Worm (Caenorhabditis elegans) whole organism, midembryonic: ENCODE measurements around the gene F21C10.3.

Experiments used
- T22C8.4 ChIP-seq: fragments of 200-800 bp; sonication (Bioruptor generic); IDR thresholded peaks from 2 replicates; pipeline ENCODE4 v1.3.6; 2022; ENCODE audit warnings: missing genetic modification characterization, missing compliant biosample characterization
- cog-1 ChIP-seq: sonication (generic microtip); optimal IDR thresholded peaks from 2 replicates; lab custom pipeline; 2016; ENCODE audit warnings: missing genetic modification characterization, missing compliant biosample characterization
- flt-1 ChIP-seq: fragments of 200-800 bp; sonication (Bioruptor generic); IDR thresholded peaks from 2 replicates; pipeline ENCODE4 v1.3.6; 2022; ENCODE audit warnings: missing genetic modification characterization, missing compliant biosample characterization
- klf-2 ChIP-seq: fragments of 200-800 bp; sonication (Bioruptor generic); conservative IDR thresholded peaks from 2 replicates; pipeline ENCODE4 v1.3.6; 2022; ENCODE audit warnings: missing genetic modification reagents, missing genetic modification characterization, missing compliant biosample characterization
- med-1 ChIP-seq: sonication (generic microtip); optimal IDR thresholded peaks from 2 replicates; lab custom pipeline; 2017; ENCODE audit warnings: missing genetic modification characterization, mild to moderate bottlenecking, missing compliant biosample characterization, antibody characterized with exemption, missing genetic modification reagents; ENCODE audit not compliant: insufficient read depth
- ref-1 ChIP-seq: fragments of 200-800 bp; sonication (Bioruptor generic); conservative IDR thresholded peaks from 2 replicates; pipeline ENCODE4 v1.3.6; 2022; ENCODE audit warnings: missing genetic modification reagents, missing genetic modification characterization, missing compliant biosample characterization
- tab-1 ChIP-seq: fragments of 200-800 bp; sonication (Bioruptor generic); IDR thresholded peaks from 2 replicates; pipeline ENCODE4 v1.3.6; 2022; ENCODE audit warnings: missing genetic modification characterization, missing compliant biosample characterization
- ztf-23 ChIP-seq: fragments of 200-800 bp; sonication (Bioruptor generic); IDR thresholded peaks from 2 replicates; pipeline ENCODE4 v1.3.6; 2022; ENCODE audit warnings: missing genetic modification reagents, missing genetic modification characterization, missing compliant biosample characterization
- ztf-29 ChIP-seq: fragments of 200-800 bp; sonication (Bioruptor generic); IDR thresholded peaks from 2 replicates; pipeline ENCODE4 v1.3.6; 2022; ENCODE audit warnings: missing genetic modification reagents, missing genetic modification characterization, missing compliant biosample characterization

F21C10.3 gene

ce11 chrV:9166306-9166705 lies 38.4 kb downstream of the F21C10.3 start:
- TF ChIP-seq T22C8.4 (GFP tag; lab: Robert Waterston, UW) = no peak

- no peak for TF ChIP-seq ztf-23 (GFP tag; lab: Robert Waterston, UW)
- no peak for TF ChIP-seq ztf-29 (GFP tag; lab: Robert Waterston, UW)
- TF ChIP-seq tab-1 (GFP tag; lab: Robert Waterston, UW) = no peak
- TF ChIP-seq klf-2 = no peak
- no peak for TF ChIP-seq cog-1
- TF ChIP-seq T22C8.4 (GFP tag; lab: Robert Waterston, UW) = no peak
- TF ChIP-seq med-1 (GFP tag; lab: Kevin White, UChicago) = no peak
- no peak for TF ChIP-seq ref-1 (GFP tag; lab: Robert Waterston, UW)
- TF ChIP-seq flt-1 (GFP tag; lab: Robert Waterston, UW) = no peak
Measured at ce11 chrV:9168089-9168488, 40.2 kb downstream of the F21C10.3 start, which contains the start of gene B0222.11. B0222.11 (minus strand) TSS chrV:9168189.

ce11 chrV:9172989-9173388 lies 45.1 kb downstream of the F21C10.3 start, which contains the start of gene gad-3:
gad-3 (minus strand) TSS chrV:9173005.
- TF ChIP-seq tab-1 (GFP tag; lab: Robert Waterston, UW) (no peak), ztf-23 (GFP tag; lab: Robert Waterston, UW) (no peak), flt-1 (GFP tag; lab: Robert Waterston, UW) (no peak), cog-1 (no peak), ref-1 (GFP tag; lab: Robert Waterston, UW) (no peak)

ce11 chrV:9173789-9174188 lies 45.9 kb downstream of the F21C10.3 start, which contains the start of gene pqn-16:
pqn-16 (plus strand) TSS chrV:9174089.
- TF ChIP-seq med-1 (GFP tag; lab: Kevin White, UChicago) = no peak
- TF ChIP-seq cog-1 = no peak
- no peak for TF ChIP-seq ref-1 (GFP tag; lab: Robert Waterston, UW)
- no peak for TF ChIP-seq klf-2
- no peak for TF ChIP-seq tab-1 (GFP tag; lab: Robert Waterston, UW)
- TF ChIP-seq flt-1 (GFP tag; lab: Robert Waterston, UW) = no peak
- no peak for TF ChIP-seq T22C8.4 (GFP tag; lab: Robert Waterston, UW)
- no peak for TF ChIP-seq ztf-29 (GFP tag; lab: Robert Waterston, UW)
- no peak for TF ChIP-seq ztf-23 (GFP tag; lab: Robert Waterston, UW)

- peak; percentile 6 for TF ChIP-seq med-1 (GFP tag; lab: Kevin White, UChicago)
- peak; percentile 68 for TF ChIP-seq cog-1
- no peak for TF ChIP-seq klf-2
- peak; percentile 78 for TF ChIP-seq T22C8.4 (GFP tag; lab: Robert Waterston, UW)
- peak; percentile 72; the same call in 1 of the 2 replicates for TF ChIP-seq ztf-23 (GFP tag; lab: Robert Waterston, UW)
- TF ChIP-seq tab-1 (GFP tag; lab: Robert Waterston, UW) = peak; percentile 78
Measured at ce11 chrV:9175218-9175837, 47.5 kb downstream of the F21C10.3 start, which contains the start of gene spas-1. spas-1 (plus strand) TSS chrV:9175789.
